Worm (Caenorhabditis elegans) whole organism, L4 larva: ENCODE results near the gene F26G1.2.

Source experiments
- F26F4.8 ChIP-seq: fragments of 200-800 bp; sonication (Bioruptor generic); conservative IDR thresholded peaks from 2 replicates; pipeline ENCODE4 v1.3.6; 2022; ENCODE audit warnings: missing genetic modification characterization, missing compliant biosample characterization
- F44E2.7 ChIP-seq: fragments of 200-800 bp; sonication (Bioruptor generic); IDR thresholded peaks from 2 replicates; pipeline ENCODE4 v2.1.2; 2022; ENCODE audit warnings: missing genetic modification characterization, missing compliant biosample characterization
- F49E8.2 ChIP-seq: sonication (generic microtip); optimal IDR thresholded peaks from 2 replicates; lab custom pipeline; 2016; ENCODE audit warnings: missing compliant biosample characterization, mild to moderate bottlenecking, missing genetic modification characterization, borderline replicate concordance
- T20F7.1 ChIP-seq: fragments of 200-800 bp; sonication (Bioruptor generic); optimal IDR thresholded peaks from 2 replicates; lab custom pipeline; 2018; ENCODE audit warnings: mild to moderate bottlenecking, missing genetic modification characterization, missing compliant biosample characterization
- ZK337.2 ChIP-seq: fragments of 200-800 bp; sonication (Bioruptor generic); IDR thresholded peaks from 2 replicates; pipeline ENCODE4 v1.3.6; 2022; ENCODE audit warnings: missing genetic modification reagents, missing genetic modification characterization, missing compliant biosample characterization
- ama-1 ChIP-seq: fragments of 150-350 bp; optimal IDR thresholded peaks from 2 replicates; lab custom pipeline; 2014; ENCODE audit warnings: inconsistent platforms, mixed read lengths
- ceh-20 ChIP-seq: fragments of 200-800 bp; sonication (Bioruptor generic); IDR thresholded peaks from 2 replicates; pipeline ENCODE4 v1.3.6; 2022; ENCODE audit warnings: missing genetic modification reagents, missing genetic modification characterization, missing compliant biosample characterization
- ceh-44 ChIP-seq: fragments of 200-800 bp; sonication (Bioruptor generic); IDR thresholded peaks from 2 replicates; pipeline ENCODE4 v1.3.6; 2022; ENCODE audit warnings: missing genetic modification reagents, missing genetic modification characterization, missing compliant biosample characterization
- ceh-82 ChIP-seq: sonication (generic microtip); optimal IDR thresholded peaks from 2 replicates; lab custom pipeline; 2017; ENCODE audit warnings: missing biosample characterization, missing genetic modification characterization
- daf-16 ChIP-seq, 3 experiments: sonication (generic microtip); optimal IDR thresholded peaks; 2 replicates each; lab custom pipeline; 2016 to 2017; ENCODE audit warnings: missing genetic modification characterization in 3 of 3, missing genetic modification reagents in 3 of 3, mild to moderate bottlenecking in 2 of 3, missing compliant biosample characterization in 2 of 3, missing biosample characterization in 1 of 3, moderate library complexity in 1 of 3
- daf-19 ChIP-seq: fragments of 200-800 bp; sonication (Bioruptor generic); conservative IDR thresholded peaks from 2 replicates; pipeline ENCODE4 v1.3.6; 2022; ENCODE audit warnings: missing genetic modification characterization, missing compliant biosample characterization
- dmd-6 ChIP-seq: fragments of 200-800 bp; sonication (Bioruptor generic); IDR thresholded peaks from 2 replicates; pipeline ENCODE4 v1.3.6; 2022; ENCODE audit warnings: missing genetic modification reagents, missing genetic modification characterization, missing compliant biosample characterization
- duxl-1 ChIP-seq: sonication (generic microtip); optimal IDR thresholded peaks from 2 replicates; lab custom pipeline; 2016; ENCODE audit warnings: mild to moderate bottlenecking, missing genetic modification characterization, moderate library complexity, missing compliant biosample characterization; ENCODE audit not compliant: poor library complexity
- dve-1 ChIP-seq: sonication (generic microtip); optimal IDR thresholded peaks from 2 replicates; lab custom pipeline; 2017; ENCODE audit warnings: antibody characterized with exemption, mild to moderate bottlenecking, missing genetic modification characterization, missing compliant biosample characterization; ENCODE audit not compliant: insufficient read depth
- gei-8 ChIP-seq: fragments of 200-800 bp; sonication (Bioruptor generic); optimal IDR thresholded peaks from 2 replicates; lab custom pipeline; 2018; ENCODE audit warnings: mild to moderate bottlenecking, missing genetic modification characterization, missing compliant biosample characterization
- hlh-11 ChIP-seq: fragments of 200-800 bp; sonication (Bioruptor generic); optimal IDR thresholded peaks from 2 replicates; lab custom pipeline; 2018; ENCODE audit warnings: mild to moderate bottlenecking, missing genetic modification characterization, missing compliant biosample characterization
- hlh-30 ChIP-seq: sonication (generic microtip); optimal IDR thresholded peaks from 2 replicates; lab custom pipeline; 2017; ENCODE audit warnings: antibody characterized with exemption, mild to moderate bottlenecking, missing genetic modification characterization, missing compliant biosample characterization; ENCODE audit not compliant: insufficient read depth
- lin-15B ChIP-seq: fragments of 150-350 bp; sonication (generic microtip); optimal IDR thresholded peaks from 3 replicates; lab custom pipeline; 2014; ENCODE audit warnings: missing biosample characterization, missing genetic modification characterization
- lin-38 ChIP-seq: fragments of 200-800 bp; sonication (Bioruptor generic); IDR thresholded peaks from 2 replicates; pipeline ENCODE4 v1.3.6; 2022; ENCODE audit warnings: missing genetic modification reagents, missing genetic modification characterization, missing compliant biosample characterization
- lsy-2 ChIP-seq, 2 experiments: fragments of 150-350 bp in 1 of 2; sonication (generic microtip) in 1 of 2; optimal IDR thresholded peaks; 2 replicates each; lab custom pipeline; 2014 to 2017; ENCODE audit warnings: missing biosample characterization in 2 of 2, missing genetic modification characterization in 2 of 2
- mdl-1 ChIP-seq, 2 experiments: fragments of 150-350 bp in 1 of 2; sonication (generic microtip) in 1 of 2; optimal IDR thresholded peaks; 2 replicates each; lab custom pipeline; 2014 to 2017; ENCODE audit warnings: missing biosample characterization in 2 of 2, missing genetic modification characterization in 2 of 2
- mdt-29 ChIP-seq: fragments of 200-800 bp; sonication (Bioruptor generic); IDR thresholded peaks from 2 replicates; pipeline ENCODE4 v1.3.6; 2022; ENCODE audit warnings: missing genetic modification reagents, missing genetic modification characterization, missing compliant biosample characterization
- mep-1 ChIP-seq: fragments of 150-350 bp; sonication (generic microtip); optimal IDR thresholded peaks from 3 replicates; lab custom pipeline; 2014; ENCODE audit warnings: missing biosample characterization, missing genetic modification characterization
- mxl-2 ChIP-seq: fragments of 200-800 bp; sonication (Bioruptor generic); conservative IDR thresholded peaks from 2 replicates; pipeline ENCODE4 v1.3.6; 2022; ENCODE audit warnings: missing genetic modification reagents, missing genetic modification characterization, missing compliant biosample characterization
- nhr-11 ChIP-seq: fragments of 150-350 bp; optimal IDR thresholded peaks from 2 replicates; lab custom pipeline; 2014; ENCODE audit warnings: missing biosample characterization, missing genetic modification characterization
- nhr-237 ChIP-seq: sonication (generic microtip); optimal IDR thresholded peaks from 2 replicates; lab custom pipeline; 2017; ENCODE audit warnings: missing biosample characterization, missing genetic modification characterization
- nhr-28 ChIP-seq: fragments of 150-350 bp; optimal IDR thresholded peaks from 2 replicates; lab custom pipeline; 2014; ENCODE audit warnings: missing biosample characterization, missing genetic modification characterization
- nhr-41 ChIP-seq: fragments of 200-800 bp; sonication (Bioruptor generic); IDR thresholded peaks from 2 replicates; pipeline ENCODE4 v1.3.6; 2022; ENCODE audit warnings: missing genetic modification reagents, missing genetic modification characterization, missing compliant biosample characterization
- nhr-77 ChIP-seq: fragments of 150-350 bp; optimal IDR thresholded peaks from 2 replicates; lab custom pipeline; 2014; ENCODE audit warnings: missing biosample characterization, missing genetic modification characterization
- php-3 ChIP-seq: fragments of 200-800 bp; sonication (Bioruptor generic); IDR thresholded peaks from 2 replicates; pipeline ENCODE4 v1.3.6; 2022; ENCODE audit warnings: missing genetic modification reagents, missing genetic modification characterization, missing compliant biosample characterization
- pqm-1 ChIP-seq: sonication (generic microtip); optimal IDR thresholded peaks from 2 replicates; lab custom pipeline; 2017; ENCODE audit warnings: missing biosample characterization, missing genetic modification characterization
- rbr-2 ChIP-seq: sonication (generic microtip); optimal IDR thresholded peaks from 2 replicates; lab custom pipeline; 2016; ENCODE audit warnings: missing genotype, missing genetic modification characterization, missing compliant biosample characterization
- spr-1 ChIP-seq: sonication (generic microtip); optimal IDR thresholded peaks from 2 replicates; lab custom pipeline; 2016; ENCODE audit warnings: mild to moderate bottlenecking, missing genetic modification characterization, missing compliant biosample characterization
- unc-39 ChIP-seq: sonication (generic microtip); optimal IDR thresholded peaks from 2 replicates; lab custom pipeline; 2017; ENCODE audit warnings: missing biosample characterization, missing genetic modification characterization
- unc-62 ChIP-seq, 3 experiments: fragments of 150-350 bp in 1 of 3; sonication (generic microtip); optimal IDR thresholded peaks in 2 of 3; peaks in 1 of 3; 1 replicate in 1 of 3; 2 replicates in 2 of 3; lab custom pipeline; 2014 to 2017; ENCODE audit warnings: missing biosample characterization in 3 of 3, missing genetic modification characterization in 3 of 3, missing genetic modification reagents in 3 of 3, missing genotype in 1 of 3
- vab-7 ChIP-seq: fragments of 200-800 bp; sonication (Bioruptor generic); IDR thresholded peaks from 2 replicates; pipeline ENCODE4 v1.3.6; 2022; ENCODE audit warnings: missing genetic modification reagents, missing genetic modification characterization, missing compliant biosample characterization
- zfp-2 ChIP-seq: sonication (generic microtip); optimal IDR thresholded peaks from 2 replicates; lab custom pipeline; 2016; ENCODE audit warnings: mild to moderate bottlenecking, missing genetic modification characterization, missing compliant biosample characterization
- zip-11 ChIP-seq: fragments of 200-800 bp; sonication (Bioruptor generic); IDR thresholded peaks from 2 replicates; pipeline ENCODE4 v1.3.6; 2022; ENCODE audit warnings: missing genetic modification characterization, missing compliant biosample characterization

Gene F26G1.2

ce11 chrII:4802917-4803316 lies 40.0 kb downstream of the F26G1.2 start:
- TF ChIP-seq hlh-11 (tag; lab: Kevin White, UChicago) (peak; percentile 29), dve-1 (peak; percentile 1), daf-16 (GFP tag; optimal IDR thresholded peaks at IDR 0.05; lab: Kevin White, UChicago) (no peak), daf-16 (tag; optimal IDR thresholded peaks at IDR 0.05; lab: Kevin White, UChicago) (peak; percentile 49), rbr-2 (tag; lab: Kevin White, UChicago) (no peak), php-3 (peak; percentile 64; the same call in 1 of the 2 replicates), pqm-1 (peak; percentile 77), F49E8.2 (no peak), ama-1 (lab: Kevin White, UChicago) (no peak), nhr-28 (tag; lab: Kevin White, UChicago) (peak; percentile 66), dmd-6 (GFP tag; lab: Robert Waterston, UW) (peak; percentile 42; the same call in 1 of the 2 replicates), mep-1 (tag; lab: Kevin White, UChicago) (no peak)
- TF ChIP-seq, all 104 proteins: peak for 7

ce11 chrII:4805799-4806198 lies 42.9 kb downstream of the F26G1.2 start:
- peak; percentile 36 for TF ChIP-seq nhr-11 (tag; lab: Kevin White, UChicago)
- TF ChIP-seq daf-16 (GFP tag; optimal IDR thresholded peaks at IDR 0.05; lab: Kevin White, UChicago): peak in 1 of 2 experiments; percentile 58
- TF ChIP-seq daf-16 (tag; optimal IDR thresholded peaks at IDR 0.05; lab: Kevin White, UChicago): no peak
- TF ChIP-seq mdt-29 (GFP tag; lab: Robert Waterston, UW): no peak
- TF ChIP-seq F26F4.8 (GFP tag; lab: Robert Waterston, UW): no peak

- TF ChIP-seq ceh-44 (GFP tag; lab: Robert Waterston, UW): no peak
- TF ChIP-seq ZK337.2 (GFP tag; lab: Robert Waterston, UW): no peak
- peak in 1 of 2 experiments; percentile 81 for TF ChIP-seq unc-62 (GFP tag; optimal IDR thresholded peaks at IDR 0.05 in 1 of 2; lab: Kevin White, UChicago)
- no peak for TF ChIP-seq unc-62 (tag; optimal IDR thresholded peaks at IDR 0.05; lab: Kevin White, UChicago)
- no peak for TF ChIP-seq gei-8 (GFP tag; lab: Kevin White, UChicago)
- no peak for TF ChIP-seq unc-39 (tag; lab: Kevin White, UChicago)
- TF ChIP-seq ceh-20 (GFP tag; lab: Robert Waterston, UW): peak; percentile 35; the same call in 1 of the 2 replicates
- peak in 1 of 2 experiments; percentile 16 for TF ChIP-seq lsy-2 (tag; optimal IDR thresholded peaks at IDR 0.05; lab: Kevin White, UChicago)
- TF ChIP-seq lin-15B (tag; lab: Kevin White, UChicago): no peak
- TF ChIP-seq daf-19 (GFP tag; lab: Robert Waterston, UW): no peak
- TF ChIP-seq mdl-1 (tag; optimal IDR thresholded peaks at IDR 0.05; lab: Kevin White, UChicago): no peak
- no peak for TF ChIP-seq zfp-2 (tag; lab: Kevin White, UChicago)
Observed at ce11 chrII:4806261-4806660, 43.4 kb downstream of the F26G1.2 start.

ce11 chrII:4806726-4807125 lies 43.8 kb downstream of the F26G1.2 start:
- no peak for TF ChIP-seq mdt-29 (GFP tag; lab: Robert Waterston, UW)
- TF ChIP-seq daf-16 (GFP tag; optimal IDR thresholded peaks at IDR 0.05; lab: Kevin White, UChicago): peak in 1 of 2 experiments; percentile 18
- no peak for TF ChIP-seq daf-16 (tag; optimal IDR thresholded peaks at IDR 0.05; lab: Kevin White, UChicago)

ce11 chrII:4811986-4812385 lies 49.1 kb downstream of the F26G1.2 start, which contains the start of gene rig-6:
Gene rig-6 (minus strand): TSS chrII:4812086.
- no peak for TF ChIP-seq gei-8 (GFP tag; lab: Kevin White, UChicago)
- no peak for TF ChIP-seq lsy-2 (tag; optimal IDR thresholded peaks at IDR 0.05; lab: Kevin White, UChicago)
- no peak for TF ChIP-seq mdt-29 (GFP tag; lab: Robert Waterston, UW)
- no peak for TF ChIP-seq lin-38
- no peak for TF ChIP-seq duxl-1 (tag; lab: Kevin White, UChicago)
- no peak for TF ChIP-seq ceh-82 (tag; lab: Kevin White, UChicago)
- TF ChIP-seq F44E2.7: no peak
- no peak for TF ChIP-seq zip-11 (GFP tag; lab: Robert Waterston, UW)
- no peak for TF ChIP-seq nhr-237
- no peak for TF ChIP-seq ZK337.2 (GFP tag; lab: Robert Waterston, UW)
- TF ChIP-seq mxl-2 (GFP tag; lab: Robert Waterston, UW): no peak
- no peak for TF ChIP-seq T20F7.1 (GFP tag; lab: Kevin White, UChicago)
- no peak for TF ChIP-seq nhr-77 (tag; lab: Kevin White, UChicago)
- no peak for TF ChIP-seq hlh-30 (tag; lab: Kevin White, UChicago)
- TF ChIP-seq spr-1 (tag; lab: Kevin White, UChicago): no peak
- TF ChIP-seq F26F4.8 (GFP tag; lab: Robert Waterston, UW): no peak
- no peak for TF ChIP-seq nhr-41 (GFP tag; lab: Robert Waterston, UW)
- no peak for TF ChIP-seq pqm-1
- no peak for TF ChIP-seq vab-7
- TF ChIP-seq mep-1 (tag; lab: Kevin White, UChicago): no peak
